Worm (Caenorhabditis elegans): Measurements from ENCODE around the gene tig-3.

- no peak for TF ChIP-seq ceh-14 (tag; optimal IDR thresholded peaks at IDR 0.05)
- TF ChIP-seq elt-2 (tag; optimal IDR thresholded peaks at IDR 0.05) = no peak
- TF ChIP-seq ceh-22 (tag; optimal IDR thresholded peaks at IDR 0.05) = no peak
- no peak for TF ChIP-seq ama-1 (optimal IDR thresholded peaks at IDR 0.05)
- no peak for TF ChIP-seq C38D4.7 (GFP tag; optimal IDR thresholded peaks at IDR 0.05)
- no peak for TF ChIP-seq pha-2 (tag; optimal IDR thresholded peaks at IDR 0.05)
- TF ChIP-seq nfya-1 (tag; optimal IDR thresholded peaks at IDR 0.05) = no peak
- no peak for TF ChIP-seq ceh-24 (tag; optimal IDR thresholded peaks at IDR 0.05)
- TF ChIP-seq ceh-18 (tag; optimal IDR thresholded peaks at IDR 0.05) = no peak
- TF ChIP-seq npax-4 (tag; optimal IDR thresholded peaks at IDR 0.05) = no peak
- TF ChIP-seq hlh-6 (tag; optimal IDR thresholded peaks at IDR 0.05) = no peak
- no peak for TF ChIP-seq ceh-6 (GFP tag; optimal IDR thresholded peaks at IDR 0.05)
- no peak for TF ChIP-seq pha-4 (tag; optimal IDR thresholded peaks at IDR 0.05)
- TF ChIP-seq elt-4 (tag; optimal IDR thresholded peaks at IDR 0.05) = no peak
Observed at ce11 chrII:15261082-15261481, 9.5 kb upstream of the tig-3 start.

Data from whole organism, late embryonic.